Fruit fly (Drosophila melanogaster) S2 (cell line): ENCODE data around the gene MRG15.

Source experiments
- CG8478 ChIP-seq: fragments of >200 bp; optimal IDR thresholded peaks from 2 replicates; lab custom pipeline; 2018
- CTCF ChIP-seq, 2 experiments: fragments of >200 bp; optimal IDR thresholded peaks; 2 replicates each; lab custom pipeline; 2018

dm6 chr3R:15290642-15291118 is 12.8 kb upstream of the MRG15 start, which contains the start of gene CG45218:
- TF ChIP-seq CG8478 (lab: Kevin White, UChicago): no peak
- no peak for TF ChIP-seq CTCF (optimal IDR thresholded peaks at IDR 0.05; lab: Kevin White, UChicago)
